Worm (Caenorhabditis elegans) whole organism, mixed stage, embryonic: ENCODE data around the gene Y43F8B.3.

Experiments
- M03D4.4 ChIP-seq: sonication (generic microtip); optimal IDR thresholded peaks from 2 replicates; lab custom pipeline; 2017; ENCODE audit warnings: mild to moderate bottlenecking, missing genetic modification characterization, missing compliant biosample characterization
- bed-3 ChIP-seq: fragments of 200-800 bp; sonication (Bioruptor generic); optimal IDR thresholded peaks from 3 replicates; lab custom pipeline; 2018; ENCODE audit warnings: mild to moderate bottlenecking, missing genetic modification characterization, moderate library complexity, missing compliant biosample characterization
- blmp-1 ChIP-seq: fragments of 150-350 bp; optimal IDR thresholded peaks from 2 replicates; lab custom pipeline; 2014; ENCODE audit warnings: missing biosample characterization, missing genetic modification characterization
- ceh-43 ChIP-seq: fragments of 200-800 bp; sonication (Bioruptor generic); optimal IDR thresholded peaks from 2 replicates; lab custom pipeline; 2018; ENCODE audit warnings: mild to moderate bottlenecking, missing genetic modification characterization, moderate library complexity, missing compliant biosample characterization
- ceh-83 ChIP-seq: fragments of 200-800 bp; sonication (Bioruptor generic); optimal IDR thresholded peaks from 2 replicates; lab custom pipeline; 2018; ENCODE audit warnings: mild to moderate bottlenecking, missing genetic modification characterization, missing compliant biosample characterization
- ces-1 ChIP-seq: fragments of 150-350 bp; optimal IDR thresholded peaks from 2 replicates; lab custom pipeline; 2014; ENCODE audit warnings: missing biosample characterization, missing genetic modification reagents, missing genetic modification characterization
- cnd-1 ChIP-seq: fragments of 200-800 bp; sonication (Bioruptor generic); optimal IDR thresholded peaks from 2 replicates; lab custom pipeline; 2018; ENCODE audit warnings: mild to moderate bottlenecking, missing genetic modification characterization, missing compliant biosample characterization
- drap-1 ChIP-seq: fragments of 200-800 bp; sonication (Bioruptor generic); optimal IDR thresholded peaks from 3 replicates; lab custom pipeline; 2018; ENCODE audit warnings: mild to moderate bottlenecking, missing genetic modification characterization, missing compliant biosample characterization
- elt-1 ChIP-seq: sonication (generic microtip); optimal IDR thresholded peaks from 2 replicates; lab custom pipeline; 2017; ENCODE audit warnings: missing genetic modification characterization, mild to moderate bottlenecking, missing compliant biosample characterization, antibody characterized with exemption, moderate library complexity, borderline replicate concordance; ENCODE audit not compliant: insufficient read depth
- elt-3 ChIP-seq: fragments of 150-350 bp; optimal IDR thresholded peaks from 2 replicates; lab custom pipeline; 2014; ENCODE audit warnings: missing biosample characterization, missing genetic modification characterization
- flh-1 ChIP-seq: fragments of 200-800 bp; sonication (Bioruptor generic); optimal IDR thresholded peaks from 2 replicates; lab custom pipeline; 2018; ENCODE audit warnings: mild to moderate bottlenecking, missing genetic modification characterization, moderate library complexity, missing compliant biosample characterization
- ham-2 ChIP-seq: fragments of 200-800 bp; sonication (Bioruptor generic); optimal IDR thresholded peaks from 2 replicates; lab custom pipeline; 2018; ENCODE audit warnings: mild to moderate bottlenecking, missing genetic modification characterization, missing compliant biosample characterization
- lin-13 ChIP-seq: fragments of 150-350 bp; optimal IDR thresholded peaks from 2 replicates; lab custom pipeline; 2014; ENCODE audit warnings: missing biosample characterization, missing genetic modification characterization
- lin-32 ChIP-seq: fragments of 200-800 bp; sonication (Bioruptor generic); optimal IDR thresholded peaks from 2 replicates; lab custom pipeline; 2018; ENCODE audit warnings: mild to moderate bottlenecking, missing genetic modification characterization, missing compliant biosample characterization
- lsy-2 ChIP-seq: fragments of 150-350 bp; optimal IDR thresholded peaks from 2 replicates; lab custom pipeline; 2014; ENCODE audit warnings: missing biosample characterization, missing genetic modification characterization
- mab-5 ChIP-seq: fragments of 150-350 bp; optimal IDR thresholded peaks from 2 replicates; lab custom pipeline; 2014; ENCODE audit warnings: missing biosample characterization, missing genetic modification characterization
- mep-1 ChIP-seq: fragments of 150-350 bp; optimal IDR thresholded peaks from 2 replicates; lab custom pipeline; 2017; ENCODE audit warnings: missing biosample characterization, missing genetic modification reagents, missing genetic modification characterization, inconsistent platforms
- mls-2 ChIP-seq: sonication (generic microtip); optimal IDR thresholded peaks from 2 replicates; lab custom pipeline; 2016; ENCODE audit warnings: mild to moderate bottlenecking, missing genetic modification characterization, moderate library complexity, missing compliant biosample characterization
- nhr-2 ChIP-seq: fragments of 150-350 bp; optimal IDR thresholded peaks from 2 replicates; lab custom pipeline; 2014; ENCODE audit warnings: missing biosample characterization, missing genetic modification characterization
- nhr-237 ChIP-seq: fragments of 150-350 bp; optimal IDR thresholded peaks from 2 replicates; lab custom pipeline; 2014; ENCODE audit warnings: missing biosample characterization, missing genetic modification characterization
- nhr-76 ChIP-seq: sonication (generic microtip); optimal IDR thresholded peaks from 2 replicates; lab custom pipeline; 2017; ENCODE audit warnings: missing biosample characterization, missing genetic modification characterization
- pha-4 ChIP-seq: fragments of 150-350 bp; optimal IDR thresholded peaks from 2 replicates; lab custom pipeline; 2018; ENCODE audit warnings: missing biosample characterization, missing genetic modification reagents, missing genetic modification characterization
- sem-2 ChIP-seq: fragments of 200-800 bp; sonication (Bioruptor generic); optimal IDR thresholded peaks from 2 replicates; lab custom pipeline; 2018; ENCODE audit warnings: mild to moderate bottlenecking, missing genetic modification characterization, missing compliant biosample characterization
- snpc-4 ChIP-seq: fragments of 150-350 bp; optimal IDR thresholded peaks from 2 replicates; lab custom pipeline; 2014; ENCODE audit warnings: missing biosample characterization, missing genetic modification characterization
- sptf-1 ChIP-seq: sonication (generic microtip); optimal IDR thresholded peaks from 2 replicates; lab custom pipeline; 2017; ENCODE audit warnings: mild to moderate bottlenecking, missing genetic modification characterization, moderate library complexity, missing compliant biosample characterization
- tbx-8 ChIP-seq: fragments of 200-800 bp; sonication (Bioruptor generic); optimal IDR thresholded peaks from 2 replicates; lab custom pipeline; 2018; ENCODE audit warnings: mild to moderate bottlenecking, missing genetic modification characterization, moderate library complexity, missing compliant biosample characterization
- unc-120 ChIP-seq: sonication (generic microtip); optimal IDR thresholded peaks from 2 replicates; lab custom pipeline; 2017; ENCODE audit warnings: missing genetic modification characterization, missing compliant biosample characterization; ENCODE audit not compliant: poor library complexity, severe bottlenecking
- unc-39 ChIP-seq: fragments of 150-350 bp; optimal IDR thresholded peaks from 2 replicates; lab custom pipeline; 2014; ENCODE audit warnings: missing biosample characterization, missing genetic modification characterization
- zip-8 ChIP-seq: fragments of 150-350 bp; optimal IDR thresholded peaks from 2 replicates; lab custom pipeline; 2014; ENCODE audit warnings: missing biosample characterization, missing genetic modification characterization

Y43F8B.3 gene

DNA sequence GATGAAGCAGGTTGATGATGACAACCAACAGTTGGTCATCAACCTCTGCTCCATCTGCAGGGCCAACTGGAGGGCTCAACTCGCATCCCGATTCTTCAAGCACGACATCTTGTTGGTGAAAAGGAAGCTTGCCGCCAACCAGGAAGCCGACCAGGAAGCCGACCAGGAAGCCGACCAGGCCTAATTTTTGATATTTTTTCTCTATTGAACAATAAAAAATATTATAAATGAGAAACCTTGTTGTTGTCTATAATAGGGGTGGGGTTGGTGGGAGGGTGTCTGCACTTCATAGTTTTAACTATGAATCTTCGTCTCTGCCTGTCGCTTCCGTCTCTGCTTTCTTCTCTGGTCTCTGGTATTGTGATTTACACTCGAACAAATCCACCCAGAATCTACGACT lies 17.2 kb upstream of the Y43F8B.3 start, which contains the start of gene Y43F8B.18:
Y43F8B.18 (plus strand) TSS at position 301 of the 400 bp plus-strand sequence.
- TF ChIP-seq bed-3: no peak
- no peak for TF ChIP-seq ceh-83 (GFP tag; lab: Kevin White, UChicago)
- TF ChIP-seq mls-2 (tag; lab: Kevin White, UChicago): no peak
- TF ChIP-seq mab-5 (tag; lab: Kevin White, UChicago): no peak
- TF ChIP-seq nhr-237 (tag; lab: Kevin White, UChicago): no peak
- TF ChIP-seq sem-2 (GFP tag; lab: Kevin White, UChicago): no peak

DNA sequence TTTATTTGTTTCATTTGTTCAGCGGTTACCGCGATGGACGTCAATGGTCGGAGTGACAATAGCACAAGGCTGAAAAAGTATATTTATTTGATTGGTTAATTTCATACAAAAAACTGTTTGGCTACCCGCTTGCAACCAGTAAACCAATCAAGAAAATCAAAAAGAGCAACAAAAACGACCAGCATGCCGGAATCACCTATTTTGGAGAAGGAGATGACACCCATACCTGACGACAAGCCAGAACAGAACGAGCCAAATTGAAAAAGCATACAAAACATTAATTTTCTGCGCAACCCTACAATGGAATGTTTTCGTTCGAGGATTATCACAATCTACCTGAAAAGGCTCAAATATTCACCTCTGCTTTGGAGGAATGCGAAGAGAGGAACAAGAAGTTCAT lies 12.4 kb upstream of the Y43F8B.3 start, which contains the start of gene Y43F8B.7:
Y43F8B.7 (plus strand) TSS at position 301 of the 400 bp plus-strand sequence.
- TF ChIP-seq ceh-43 (GFP tag; lab: Kevin White, UChicago): no peak
- no peak for TF ChIP-seq lin-13
- no peak for TF ChIP-seq blmp-1 (tag; lab: Kevin White, UChicago)

DNA sequence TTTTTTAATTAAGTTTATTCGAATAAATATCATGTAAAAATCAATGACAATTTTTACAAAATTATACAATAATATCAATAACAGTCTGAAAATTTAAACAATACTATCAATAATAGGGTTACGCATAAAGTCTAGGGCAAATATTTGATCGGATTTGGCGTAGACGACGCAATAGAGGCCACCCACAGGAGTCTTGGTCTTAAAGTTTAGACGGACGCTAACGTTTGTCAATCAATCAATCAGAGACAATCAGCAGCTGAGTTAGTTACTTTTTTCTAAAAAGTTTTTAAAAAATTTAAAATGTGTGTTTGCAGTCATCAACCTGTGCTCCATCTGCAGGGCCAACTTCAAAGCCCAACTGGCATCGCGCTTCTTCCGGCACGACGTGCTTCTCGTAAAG lies 11.6 kb upstream of the Y43F8B.3 start, which contains the start of gene Y43F8B.29:
Y43F8B.29 (plus strand) TSS at position 301 of the 400 bp plus-strand sequence.
- TF ChIP-seq lin-13: no peak
- no peak for TF ChIP-seq ceh-83 (GFP tag; lab: Kevin White, UChicago)
- TF ChIP-seq lsy-2 (tag; lab: Kevin White, UChicago): no peak
- no peak for TF ChIP-seq tbx-8 (GFP tag; lab: Kevin White, UChicago)
- TF ChIP-seq cnd-1 (tag; lab: Kevin White, UChicago): no peak
- TF ChIP-seq mab-5 (tag; lab: Kevin White, UChicago): no peak
- TF ChIP-seq snpc-4 (tag; lab: Kevin White, UChicago): no peak

DNA sequence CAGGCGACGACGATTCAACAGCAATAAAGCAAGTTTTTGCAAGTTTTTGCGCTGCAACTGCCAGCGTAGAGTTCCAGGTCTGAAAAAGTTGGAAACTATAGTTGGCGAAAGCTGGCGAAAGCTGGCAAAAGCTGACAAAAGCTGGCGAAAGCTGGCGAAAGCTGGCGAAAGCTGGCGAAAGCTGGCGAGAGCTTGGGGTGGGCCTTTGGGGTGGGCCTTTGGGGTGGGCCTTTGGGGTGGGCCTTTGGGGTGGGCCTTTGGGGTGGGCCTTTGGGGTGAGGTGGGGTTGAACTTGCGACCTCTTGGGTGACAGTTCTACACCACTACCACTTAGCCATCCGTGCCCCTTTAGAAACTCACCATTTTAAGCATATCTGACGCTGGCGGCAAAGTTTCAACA lies 7.8 kb upstream of the Y43F8B.3 start:
- peak; percentile 8 for TF ChIP-seq drap-1 (GFP tag; lab: Kevin White, UChicago)
- TF ChIP-seq ces-1 (GFP tag; lab: Kevin White, UChicago): no peak
- TF ChIP-seq cnd-1 (tag; lab: Kevin White, UChicago): no peak
- no peak for TF ChIP-seq ceh-43 (GFP tag; lab: Kevin White, UChicago)
- no peak for TF ChIP-seq unc-120 (tag; lab: Kevin White, UChicago)
- no peak for TF ChIP-seq sptf-1

DNA sequence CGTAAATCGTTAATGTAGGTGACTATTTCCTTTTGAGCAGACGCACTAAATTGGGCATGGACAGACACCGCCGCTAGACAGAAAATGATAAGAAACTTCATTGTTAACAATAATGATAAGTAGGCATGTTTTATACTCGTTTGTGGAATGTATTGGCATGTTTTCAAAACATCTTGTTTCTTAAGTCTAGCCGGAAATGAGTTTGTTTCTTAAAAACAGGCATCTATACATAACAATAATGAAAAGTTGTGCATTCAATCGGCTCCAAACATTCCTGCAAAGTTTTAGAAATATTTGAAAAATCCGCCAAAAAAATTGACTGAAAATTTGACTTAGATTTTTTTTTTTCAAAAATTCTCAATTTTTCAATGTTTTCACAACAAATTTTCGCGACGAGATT lies 7.3 kb upstream of the Y43F8B.3 start, which contains the start of gene scl-21:
scl-21 (minus strand) TSS at position 101 of the 400 bp plus-strand sequence.
- TF ChIP-seq drap-1 (GFP tag; lab: Kevin White, UChicago) (no peak), nhr-2 (tag; lab: Kevin White, UChicago) (no peak), tbx-8 (GFP tag; lab: Kevin White, UChicago) (no peak), flh-1 (GFP tag; lab: Kevin White, UChicago) (no peak), sptf-1 (no peak), bed-3 (no peak), cnd-1 (tag; lab: Kevin White, UChicago) (no peak), unc-39 (tag; lab: Kevin White, UChicago) (no peak), ces-1 (GFP tag; lab: Kevin White, UChicago) (no peak), ham-2 (no peak), zip-8 (tag; lab: Kevin White, UChicago) (no peak), lin-13 (no peak), ceh-83 (GFP tag; lab: Kevin White, UChicago) (no peak), nhr-237 (tag; lab: Kevin White, UChicago) (no peak), sem-2 (GFP tag; lab: Kevin White, UChicago) (no peak), nhr-76 (no peak), lsy-2 (tag; lab: Kevin White, UChicago) (no peak), ceh-43 (GFP tag; lab: Kevin White, UChicago) (no peak), elt-1 (tag; lab: Kevin White, UChicago) (no peak), lin-32 (GFP tag; lab: Kevin White, UChicago) (no peak)

DNA sequence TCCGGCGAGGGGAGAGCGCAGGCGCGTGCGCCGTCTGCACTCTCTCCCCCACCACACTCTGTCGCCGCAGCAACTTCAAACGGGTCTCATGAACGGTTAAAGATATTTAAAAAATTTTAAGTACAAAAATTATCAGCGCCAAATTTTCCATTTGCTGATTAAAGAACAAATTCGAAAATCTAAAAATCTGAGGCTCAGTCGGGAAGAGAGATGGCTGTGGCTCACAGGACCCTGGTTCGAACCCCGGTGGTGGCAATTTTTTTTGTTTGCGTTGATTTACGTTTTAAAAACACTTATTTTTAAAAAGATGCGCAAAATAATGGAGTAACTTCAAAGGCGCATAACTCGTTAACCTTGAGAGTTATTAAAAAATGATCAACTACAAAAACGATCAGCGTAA lies 5.8 kb upstream of the Y43F8B.3 start:
- TF ChIP-seq mep-1 (no peak), elt-3 (tag; lab: Kevin White, UChicago) (no peak), elt-1 (tag; lab: Kevin White, UChicago) (no peak), pha-4 (tag; lab: Kevin White, UChicago) (no peak), lsy-2 (tag; lab: Kevin White, UChicago) (no peak), flh-1 (GFP tag; lab: Kevin White, UChicago) (no peak), unc-120 (tag; lab: Kevin White, UChicago) (no peak), blmp-1 (tag; lab: Kevin White, UChicago) (no peak), zip-8 (tag; lab: Kevin White, UChicago) (no peak), nhr-237 (tag; lab: Kevin White, UChicago) (no peak), M03D4.4 (tag; lab: Kevin White, UChicago) (no peak), sem-2 (GFP tag; lab: Kevin White, UChicago) (no peak), drap-1 (GFP tag; lab: Kevin White, UChicago) (no peak), unc-39 (tag; lab: Kevin White, UChicago) (no peak)
